Worm (Caenorhabditis elegans) whole organism, young adult: ENCODE data around the gene F22D3.4.

Experiments
- C06A6.2 ChIP-seq: fragments of 200-800 bp; sonication (Bioruptor generic); conservative IDR thresholded peaks from 2 replicates; pipeline ENCODE4 v1.3.6; 2022; ENCODE audit warnings: missing genetic modification characterization, missing compliant biosample characterization
- F33H1.4 ChIP-seq: fragments of 200-800 bp; sonication (Bioruptor generic); IDR thresholded peaks from 2 replicates; pipeline ENCODE4 v1.3.6; 2022; ENCODE audit warnings: missing genetic modification reagents, missing genetic modification characterization, missing compliant biosample characterization
- F39B2.1 ChIP-seq: fragments of 200-800 bp; sonication (Bioruptor generic); IDR thresholded peaks from 2 replicates; pipeline ENCODE4 v1.3.6; 2022; ENCODE audit warnings: missing genetic modification reagents, missing genetic modification characterization, missing compliant biosample characterization
- F49E8.2 ChIP-seq: sonication (generic microtip); optimal IDR thresholded peaks from 3 replicates; lab custom pipeline; 2017; ENCODE audit warnings: missing genetic modification characterization, mild to moderate bottlenecking, missing compliant biosample characterization, antibody characterized with exemption, moderate library complexity; ENCODE audit not compliant: insufficient read depth
- F57A8.1 ChIP-seq: fragments of 200-800 bp; sonication (Bioruptor generic); optimal IDR thresholded peaks from 2 replicates; lab custom pipeline; 2018; ENCODE audit warnings: mild to moderate bottlenecking, missing genetic modification characterization, moderate library complexity, missing compliant biosample characterization
- F57C9.4 ChIP-seq: sonication (generic microtip); optimal IDR thresholded peaks from 2 replicates; lab custom pipeline; 2017; ENCODE audit warnings: mild to moderate bottlenecking, missing genetic modification characterization, missing compliant biosample characterization
- T07F8.4 ChIP-seq: sonication (generic microtip); optimal IDR thresholded peaks from 2 replicates; lab custom pipeline; 2016; ENCODE audit warnings: mild to moderate bottlenecking, missing genetic modification characterization, moderate library complexity, missing compliant biosample characterization
- Y53G8AR.9 ChIP-seq: fragments of 200-800 bp; sonication (Bioruptor generic); conservative IDR thresholded peaks from 2 replicates; pipeline ENCODE4 v1.3.6; 2022; ENCODE audit warnings: missing genetic modification reagents, missing genetic modification characterization, missing compliant biosample characterization
- ZK185.1 ChIP-seq: sonication (generic microtip); optimal IDR thresholded peaks from 2 replicates; lab custom pipeline; 2016; ENCODE audit warnings: mild to moderate bottlenecking, missing genetic modification characterization, missing compliant biosample characterization; ENCODE audit not compliant: poor library complexity, severe bottlenecking
- ama-1 ChIP-seq, 3 experiments: fragments of 150-350 bp in 1 of 3; sonication (generic microtip) in 2 of 3; optimal IDR thresholded peaks; 2 replicates each; lab custom pipeline; 2014 to 2018; ENCODE audit warnings: missing biosample characterization in 2 of 3, missing genetic modification characterization in 2 of 3, missing genetic modification reagents in 2 of 3
- aptf-2 ChIP-seq: fragments of 200-800 bp; sonication (Bioruptor generic); conservative IDR thresholded peaks from 2 replicates; pipeline ENCODE4 v1.3.6; 2022; ENCODE audit warnings: missing genetic modification reagents, missing genetic modification characterization, missing compliant biosample characterization
- attf-3 ChIP-seq: fragments of 200-800 bp; sonication (Bioruptor generic); conservative IDR thresholded peaks from 2 replicates; pipeline ENCODE4 v1.3.6; 2022; ENCODE audit warnings: missing genetic modification reagents, missing genetic modification characterization, missing compliant biosample characterization
- attf-6 ChIP-seq: fragments of 200-800 bp; sonication (Bioruptor generic); IDR thresholded peaks from 2 replicates; pipeline ENCODE4 v1.3.6; 2022; ENCODE audit warnings: missing genetic modification reagents, missing genetic modification characterization, missing compliant biosample characterization
- bed-1 ChIP-seq: fragments of 200-800 bp; sonication (Bioruptor generic); IDR thresholded peaks from 2 replicates; pipeline ENCODE4 v1.3.6; 2022; ENCODE audit warnings: missing genetic modification reagents, missing genetic modification characterization, missing compliant biosample characterization
- ccch-3 ChIP-seq: fragments of 200-800 bp; sonication (Bioruptor generic); optimal IDR thresholded peaks from 2 replicates; lab custom pipeline; 2018; ENCODE audit warnings: mild to moderate bottlenecking, missing genetic modification characterization, missing compliant biosample characterization
- cebp-2 ChIP-seq: fragments of 200-800 bp; sonication (Bioruptor generic); IDR thresholded peaks from 2 replicates; pipeline ENCODE4 v1.3.6; 2022; ENCODE audit warnings: missing genetic modification characterization, missing compliant biosample characterization
- ceh-100 ChIP-seq: fragments of 200-800 bp; sonication (Bioruptor generic); IDR thresholded peaks from 2 replicates; pipeline ENCODE4 v1.3.6; 2022; ENCODE audit warnings: missing genetic modification reagents, missing genetic modification characterization, missing compliant biosample characterization
- ceh-79 ChIP-seq: sonication (generic microtip); optimal IDR thresholded peaks from 2 replicates; lab custom pipeline; 2017; ENCODE audit warnings: mild to moderate bottlenecking, missing genetic modification characterization, missing compliant biosample characterization
- ceh-91 ChIP-seq: fragments of 200-800 bp; sonication (Bioruptor generic); IDR thresholded peaks from 2 replicates; pipeline ENCODE4 v1.3.6; 2022; ENCODE audit warnings: missing genetic modification reagents, missing genetic modification characterization, missing compliant biosample characterization
- chd-7 ChIP-seq: sonication (generic microtip); optimal IDR thresholded peaks from 2 replicates; lab custom pipeline; 2016; ENCODE audit warnings: mild to moderate bottlenecking, missing genetic modification characterization, moderate library complexity, missing compliant biosample characterization
- egl-18 ChIP-seq: fragments of 200-800 bp; sonication (Bioruptor generic); IDR thresholded peaks from 2 replicates; pipeline ENCODE4 v1.3.6; 2022; ENCODE audit warnings: missing genetic modification reagents, missing genetic modification characterization, missing compliant biosample characterization
- ets-4 ChIP-seq: fragments of 200-800 bp; sonication (Bioruptor generic); optimal IDR thresholded peaks from 2 replicates; lab custom pipeline; 2018; ENCODE audit warnings: mild to moderate bottlenecking, missing genetic modification characterization, missing compliant biosample characterization
- gei-17 ChIP-seq: fragments of 200-800 bp; sonication (Bioruptor generic); optimal IDR thresholded peaks from 2 replicates; lab custom pipeline; 2018; ENCODE audit warnings: mild to moderate bottlenecking, missing genetic modification characterization, missing compliant biosample characterization
- him-1 ChIP-seq: sonication (generic microtip); optimal IDR thresholded peaks from 2 replicates; lab custom pipeline; 2016; ENCODE audit warnings: missing genotype, missing genetic modification reagents, missing genetic modification characterization, missing compliant biosample characterization
- hlh-26 ChIP-seq: fragments of 200-800 bp; sonication (Bioruptor generic); conservative IDR thresholded peaks from 2 replicates; pipeline ENCODE4 v1.3.6; 2022; ENCODE audit warnings: missing genetic modification reagents, missing genetic modification characterization, missing compliant biosample characterization
- hmg-20 ChIP-seq: fragments of 200-800 bp; sonication (Bioruptor generic); IDR thresholded peaks from 2 replicates; pipeline ENCODE4 v1.3.6; 2022; ENCODE audit warnings: missing genetic modification reagents, missing genetic modification characterization, missing compliant biosample characterization
- let-526 ChIP-seq: fragments of 200-800 bp; sonication (Bioruptor generic); IDR thresholded peaks from 2 replicates; pipeline ENCODE4 v1.3.6; 2022; ENCODE audit warnings: missing genetic modification reagents, missing genetic modification characterization, missing compliant biosample characterization
- lin-54 ChIP-seq: fragments of 200-800 bp; sonication (Bioruptor generic); optimal IDR thresholded peaks from 2 replicates; lab custom pipeline; 2018; ENCODE audit warnings: mild to moderate bottlenecking, missing genetic modification characterization, missing compliant biosample characterization
- lir-1 ChIP-seq: fragments of 200-800 bp; sonication (Bioruptor generic); conservative IDR thresholded peaks from 2 replicates; pipeline ENCODE4 v1.3.6; 2022; ENCODE audit warnings: missing genetic modification reagents, missing genetic modification characterization, missing compliant biosample characterization
- madf-10 ChIP-seq: sonication (generic microtip); optimal IDR thresholded peaks from 2 replicates; lab custom pipeline; 2016; ENCODE audit warnings: mild to moderate bottlenecking, missing genetic modification characterization, missing compliant biosample characterization
- madf-8 ChIP-seq: fragments of 200-800 bp; sonication (Bioruptor generic); conservative IDR thresholded peaks from 2 replicates; pipeline ENCODE4 v1.3.6; 2022; ENCODE audit warnings: missing genetic modification reagents, missing genetic modification characterization, missing compliant biosample characterization
- nfya-2 ChIP-seq: fragments of 200-800 bp; sonication (Bioruptor generic); IDR thresholded peaks from 2 replicates; pipeline ENCODE4 v1.3.6; 2022; ENCODE audit warnings: missing genetic modification reagents, missing genetic modification characterization, missing compliant biosample characterization
- nhr-27 ChIP-seq: fragments of 200-800 bp; sonication (Bioruptor generic); optimal IDR thresholded peaks from 2 replicates; lab custom pipeline; 2018; ENCODE audit warnings: mild to moderate bottlenecking, missing genetic modification characterization, moderate library complexity, missing compliant biosample characterization
- nhr-80 ChIP-seq: sonication (generic microtip); optimal IDR thresholded peaks from 2 replicates; lab custom pipeline; 2016; ENCODE audit warnings: missing genetic modification characterization, missing compliant biosample characterization
- pha-4 ChIP-seq: fragments of 150-350 bp; sonication (generic microtip); optimal IDR thresholded peaks from 2 replicates; lab custom pipeline; 2014; ENCODE audit warnings: missing biosample characterization, missing genetic modification reagents, missing genetic modification characterization
- repo-1 ChIP-seq: sonication (generic microtip); optimal IDR thresholded peaks from 2 replicates; lab custom pipeline; 2017; ENCODE audit warnings: mild to moderate bottlenecking, missing genetic modification characterization, missing compliant biosample characterization
- rpc-1 ChIP-seq, 2 experiments: fragments of 150-350 bp in 1 of 2; sonication (generic microtip) in 1 of 2; optimal IDR thresholded peaks; 2 replicates each; lab custom pipeline; 2014 to 2018; ENCODE audit warnings: missing biosample characterization in 1 of 2, missing genetic modification characterization in 1 of 2, missing genetic modification reagents in 1 of 2, missing genotype in 1 of 2
- sea-2 ChIP-seq: fragments of 200-800 bp; sonication (Bioruptor generic); IDR thresholded peaks from 2 replicates; pipeline ENCODE4 v1.3.6; 2022; ENCODE audit warnings: missing genetic modification characterization, missing compliant biosample characterization
- snpc-1.1 ChIP-seq: sonication (generic microtip); optimal IDR thresholded peaks from 2 replicates; lab custom pipeline; 2017; ENCODE audit warnings: missing genetic modification characterization, mild to moderate bottlenecking, missing compliant biosample characterization, antibody characterized with exemption, moderate library complexity, missing genotype, missing genetic modification reagents; ENCODE audit not compliant: insufficient read depth
- tbx-9 ChIP-seq: sonication (generic microtip); optimal IDR thresholded peaks from 2 replicates; lab custom pipeline; 2016; ENCODE audit warnings: borderline replicate concordance, missing genetic modification characterization, inconsistent platforms, missing compliant biosample characterization
- tlf-1 ChIP-seq: fragments of 200-800 bp; sonication (Bioruptor generic); optimal IDR thresholded peaks from 2 replicates; lab custom pipeline; 2018; ENCODE audit warnings: mild to moderate bottlenecking, missing genetic modification characterization, missing compliant biosample characterization
- unc-62 ChIP-seq: fragments of 150-350 bp; optimal IDR thresholded peaks from 2 replicates; lab custom pipeline; 2014; ENCODE audit warnings: missing biosample characterization, missing genetic modification reagents, missing genetic modification characterization
- ztf-18 ChIP-seq: sonication (generic microtip); optimal IDR thresholded peaks from 2 replicates; lab custom pipeline; 2016; ENCODE audit warnings: missing genotype, mild to moderate bottlenecking, missing genetic modification characterization, missing compliant biosample characterization
- ztf-25 ChIP-seq: fragments of 200-800 bp; sonication (Bioruptor generic); IDR thresholded peaks from 2 replicates; pipeline ENCODE4 v1.3.6; 2022; ENCODE audit warnings: missing genetic modification reagents, missing genetic modification characterization, missing compliant biosample characterization
- ztf-26 ChIP-seq: sonication (generic microtip); optimal IDR thresholded peaks from 2 replicates; lab custom pipeline; 2017; ENCODE audit warnings: missing genetic modification characterization, missing compliant biosample characterization
- ztf-3 ChIP-seq: fragments of 200-800 bp; sonication (Bioruptor generic); optimal IDR thresholded peaks from 2 replicates; lab custom pipeline; 2018; ENCODE audit warnings: mild to moderate bottlenecking, missing genetic modification characterization, missing compliant biosample characterization
- ztf-6 ChIP-seq: fragments of 200-800 bp; sonication (Bioruptor generic); IDR thresholded peaks from 2 replicates; pipeline ENCODE4 v1.3.6; 2022; ENCODE audit warnings: missing genetic modification reagents, missing genetic modification characterization, missing compliant biosample characterization

Gene F22D3.4

DNA sequence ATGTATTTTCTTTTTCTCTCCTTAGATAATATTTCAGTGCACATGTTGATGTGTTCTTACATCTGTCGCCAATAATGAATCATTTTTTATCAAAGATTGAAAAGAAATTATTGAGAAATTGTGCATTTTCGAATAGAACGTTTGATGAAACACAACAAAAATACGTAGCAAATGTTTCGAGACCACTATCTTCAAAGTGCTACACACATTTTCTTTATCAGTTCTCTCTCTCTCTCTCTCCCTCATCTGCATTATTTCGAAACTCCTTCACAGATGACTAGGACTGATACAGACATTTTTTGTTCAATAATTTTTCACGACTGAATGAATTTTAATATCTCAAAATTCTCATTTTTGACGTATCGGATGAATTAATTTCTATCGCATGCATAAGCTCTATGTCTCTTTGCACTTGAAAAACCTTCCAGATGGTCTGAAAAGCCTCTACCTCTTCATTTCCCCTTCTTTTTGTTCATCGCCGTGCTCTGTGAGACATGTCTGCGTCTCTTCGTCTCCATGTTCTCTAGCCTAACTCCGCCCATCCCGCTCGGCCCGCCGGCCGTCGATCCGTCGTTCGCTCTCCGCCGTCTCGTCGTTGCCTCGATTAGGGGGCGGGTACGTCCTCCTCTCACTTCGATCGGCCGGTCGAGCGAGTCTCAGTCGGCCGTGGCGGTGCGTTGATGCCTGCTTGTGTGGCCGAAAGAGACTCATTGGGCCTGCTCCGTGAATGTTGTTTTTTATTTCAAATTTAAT is 16.1 kb upstream of the F22D3.4 start (continued):
- TF ChIP-seq ztf-25 (GFP tag; lab: Robert Waterston, UW) = no peak
- no peak for TF ChIP-seq repo-1
- TF ChIP-seq F39B2.1 (GFP tag; lab: Robert Waterston, UW) = no peak
- no peak for TF ChIP-seq ztf-3 (GFP tag; lab: Kevin White, UChicago)
- no peak for TF ChIP-seq hlh-26 (GFP tag; lab: Robert Waterston, UW)
- no peak for TF ChIP-seq egl-18 (GFP tag; lab: Robert Waterston, UW)
- TF ChIP-seq F49E8.2 (tag; lab: Kevin White, UChicago) = no peak
- TF ChIP-seq madf-8 (GFP tag; lab: Robert Waterston, UW) = no peak
- 0 out of 2 replicates have a peak, but pooled peaks have one; percentile 18 for TF ChIP-seq ceh-91 (GFP tag; lab: Robert Waterston, UW)
- TF ChIP-seq tbx-9 (tag; lab: Kevin White, UChicago) = no peak
- TF ChIP-seq tlf-1 = no peak
- TF ChIP-seq lir-1 = no peak
- no peak for TF ChIP-seq F57C9.4 (tag; lab: Kevin White, UChicago)
- no peak for TF ChIP-seq rpc-1 (optimal IDR thresholded peaks at IDR 0.05; lab: Kevin White, UChicago)
- no peak for TF ChIP-seq rpc-1 (tag; optimal IDR thresholded peaks at IDR 0.05; lab: Kevin White, UChicago)
- no peak for TF ChIP-seq aptf-2 (GFP tag; lab: Robert Waterston, UW)
- TF ChIP-seq nfya-2 (GFP tag; lab: Robert Waterston, UW) = no peak
- TF ChIP-seq F57A8.1 = no peak
- TF ChIP-seq chd-7 (tag; lab: Kevin White, UChicago) = no peak
- no peak for TF ChIP-seq nhr-27 (tag; lab: Kevin White, UChicago)
- TF ChIP-seq Y53G8AR.9 = no peak
- peak; percentile 65 for TF ChIP-seq nhr-80
- TF ChIP-seq unc-62 (GFP tag; lab: Kevin White, UChicago) = peak; percentile 51
- TF ChIP-seq pha-4 (tag; lab: Kevin White, UChicago) = no peak
- no peak for TF ChIP-seq ZK185.1 (tag; lab: Kevin White, UChicago)
- TF ChIP-seq gei-17 (GFP tag; lab: Kevin White, UChicago) = no peak
- TF ChIP-seq attf-3 (GFP tag; lab: Robert Waterston, UW) = no peak
- TF ChIP-seq snpc-1.1 (tag; lab: Kevin White, UChicago) = no peak
- no peak for TF ChIP-seq attf-6 (GFP tag; lab: Robert Waterston, UW)
- no peak for TF ChIP-seq ceh-100 (GFP tag; lab: Robert Waterston, UW)
- TF ChIP-seq ztf-18 (tag; lab: Kevin White, UChicago) = no peak
- TF ChIP-seq C06A6.2 (GFP tag; lab: Robert Waterston, UW) = no peak
- TF ChIP-seq him-1 (tag; lab: Kevin White, UChicago) = no peak
- TF ChIP-seq lin-54 = no peak
- TF ChIP-seq sea-2 (GFP tag; lab: Robert Waterston, UW) = no peak
- TF ChIP-seq ceh-79 = no peak
- no peak for TF ChIP-seq hmg-20 (GFP tag; lab: Robert Waterston, UW)
- no peak for TF ChIP-seq cebp-2 (GFP tag; lab: Robert Waterston, UW)
- no peak for TF ChIP-seq let-526 (GFP tag; lab: Robert Waterston, UW)
- TF ChIP-seq ztf-26 (tag; lab: Kevin White, UChicago) = no peak
- TF ChIP-seq T07F8.4 (tag; lab: Kevin White, UChicago) = no peak
- TF ChIP-seq ztf-6 = no peak
- TF ChIP-seq bed-1 (GFP tag; lab: Robert Waterston, UW) = no peak
- TF ChIP-seq ccch-3 (GFP tag; lab: Kevin White, UChicago) = no peak
- TF ChIP-seq madf-10 = peak; percentile 89
- peak; percentile 2 for TF ChIP-seq ets-4 (GFP tag; lab: Kevin White, UChicago)
- no peak for TF ChIP-seq F33H1.4 (GFP tag; lab: Robert Waterston, UW)
- no peak for TF ChIP-seq ama-1 (optimal IDR thresholded peaks at IDR 0.05; lab: Kevin White, UChicago)
- TF ChIP-seq ama-1 (GFP tag; optimal IDR thresholded peaks at IDR 0.05; lab: Kevin White, UChicago) = no peak
